Worm (Caenorhabditis elegans) whole organism, L4/young adult: ENCODE results near the gene Y46G5A.23.

Source experiments
- W03F9.2 ChIP-seq: fragments of 150-350 bp; optimal IDR thresholded peaks from 2 replicates; lab custom pipeline; 2014; ENCODE audit warnings: missing biosample characterization, missing genetic modification characterization
- dao-5 ChIP-seq: sonication (generic microtip); optimal IDR thresholded peaks from 2 replicates; lab custom pipeline; 2016; ENCODE audit warnings: missing genotype, missing genetic modification characterization, moderate library complexity, missing compliant biosample characterization
- him-1 ChIP-seq: sonication (generic microtip); optimal IDR thresholded peaks from 2 replicates; lab custom pipeline; 2016; ENCODE audit warnings: missing genotype, missing genetic modification reagents, missing genetic modification characterization, missing compliant biosample characterization

DNA sequence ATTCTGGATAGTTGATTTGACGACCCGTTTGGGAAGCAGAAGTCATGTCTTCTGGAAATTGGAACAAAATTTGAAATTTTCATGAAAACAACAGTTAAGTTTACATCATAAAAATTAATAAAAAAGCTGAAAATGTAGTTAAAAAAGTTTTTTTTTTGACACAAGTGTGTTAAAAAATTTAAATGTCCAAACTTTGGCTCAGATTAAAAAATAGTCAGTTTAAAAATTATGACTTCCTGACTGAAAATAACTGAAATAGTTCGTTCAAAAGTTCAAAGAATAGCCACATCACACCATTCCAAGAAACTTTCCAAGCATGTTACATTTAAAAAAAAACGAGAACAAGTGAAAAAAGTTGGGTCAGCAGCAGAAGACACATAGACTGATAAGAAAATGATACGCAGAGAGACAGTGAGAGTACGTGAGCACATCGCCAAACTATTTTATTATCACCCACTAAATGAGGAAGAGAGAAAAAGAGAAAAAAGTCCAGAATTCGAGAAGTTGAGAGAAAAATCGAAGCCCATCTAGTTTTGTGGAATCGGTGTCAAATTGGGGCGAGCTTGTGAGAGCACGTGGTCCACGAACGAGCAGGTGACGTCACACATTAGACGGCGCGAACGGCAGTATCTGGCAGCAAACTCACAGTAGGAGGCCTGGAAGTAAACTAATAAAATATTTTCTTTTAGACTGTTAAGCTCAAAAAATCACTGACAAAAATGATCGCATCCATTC lies 12.2 kb downstream of the Y46G5A.23 start, which contains the start of gene acl-7:
- TF ChIP-seq him-1 (tag; lab: Kevin White, UChicago), result no peak
- no peak for TF ChIP-seq dao-5 (tag; lab: Kevin White, UChicago)
- no peak for TF ChIP-seq W03F9.2 (tag; lab: Kevin White, UChicago)
